Fruit fly (Drosophila melanogaster) whole organism, wandering third instar larva: ENCODE data around the gene CG31205.

Source experiments
- CG32264 ChIP-seq: fragments of 200-800 bp; sonication (Bioruptor generic); optimal IDR thresholded peaks from 2 replicates; lab custom pipeline; 2016; ENCODE audit warnings: missing biosample characterization, missing genetic modification characterization
- CG9705 ChIP-seq: fragments of 200-800 bp; sonication (Bioruptor generic); optimal IDR thresholded peaks from 2 replicates; lab custom pipeline; 2018; ENCODE audit warnings: missing biosample characterization, mild to moderate bottlenecking, missing genetic modification characterization
- CrebA ChIP-seq: fragments of 200-800 bp; sonication (Bioruptor generic); optimal IDR thresholded peaks from 2 replicates; lab custom pipeline; 2016; ENCODE audit warnings: missing biosample characterization, mild to moderate bottlenecking, missing genetic modification characterization, borderline replicate concordance
- Dfd ChIP-seq: fragments of >200 bp; optimal IDR thresholded peaks from 2 replicates; lab custom pipeline; 2017; ENCODE audit warnings: missing biosample characterization, missing genetic modification characterization
- Dif ChIP-seq: fragments of 200-275, 200-300 bp; sonication (Bioruptor generic); optimal IDR thresholded peaks from 2 replicates; lab custom pipeline; 2018; ENCODE audit warnings: missing biosample characterization, missing genetic modification characterization; ENCODE audit not compliant: partially characterized antibody
- GATAd ChIP-seq: sonication (Bioruptor generic); optimal IDR thresholded peaks from 2 replicates; lab custom pipeline; 2016; ENCODE audit warnings: missing biosample characterization, missing genetic modification characterization
- HLH106 ChIP-seq: fragments of 200-800 bp; optimal IDR thresholded peaks from 3 replicates; lab custom pipeline; 2019; ENCODE audit warnings: missing biosample characterization, mild to moderate bottlenecking, missing genetic modification characterization, moderate library complexity
- Hnf4 ChIP-seq: fragments of 200-800 bp; sonication (Bioruptor generic); optimal IDR thresholded peaks from 2 replicates; lab custom pipeline; 2016; ENCODE audit warnings: missing biosample characterization, mild to moderate bottlenecking, missing genetic modification characterization
- Hr78 ChIP-seq: fragments of >200 bp; optimal IDR thresholded peaks from 2 replicates; lab custom pipeline; 2017; ENCODE audit warnings: missing biosample characterization, missing genetic modification characterization
- Hr83 ChIP-seq: fragments of 200-300 bp; sonication (Bioruptor generic); optimal IDR thresholded peaks from 2 replicates; lab custom pipeline; 2016; ENCODE audit warnings: missing biosample characterization, mild to moderate bottlenecking, missing genetic modification characterization, moderate library complexity; ENCODE audit not compliant: poor library complexity, severe bottlenecking
- Jra ChIP-seq: sonication (Bioruptor generic); optimal IDR thresholded peaks from 2 replicates; lab custom pipeline; 2016; ENCODE audit warnings: missing biosample characterization, missing genetic modification characterization
- Mio ChIP-seq: sonication (Bioruptor generic); optimal IDR thresholded peaks from 2 replicates; lab custom pipeline; 2016; ENCODE audit warnings: missing biosample characterization, missing genetic modification characterization
- Myc ChIP-seq: fragments of >200 bp; optimal IDR thresholded peaks from 2 replicates; lab custom pipeline; 2017
- N ChIP-seq: fragments of >200 bp; optimal IDR thresholded peaks from 2 replicates; lab custom pipeline; 2018; ENCODE audit warnings: missing biosample characterization, missing external identifiers, missing genetic modification characterization
- OdsH ChIP-seq: fragments of 200-800 bp; sonication (Bioruptor generic); optimal IDR thresholded peaks from 2 replicates; lab custom pipeline; 2016; ENCODE audit warnings: missing biosample characterization, mild to moderate bottlenecking, missing genetic modification characterization
- Rel ChIP-seq, 2 experiments: fragments of 200-800 bp; sonication (Bioruptor generic) in 1 of 2; optimal IDR thresholded peaks; 2 replicates in 1 of 2; 3 replicates in 1 of 2; lab custom pipeline; 2016 to 2019; ENCODE audit warnings: mild to moderate bottlenecking in 2 of 2, missing biosample characterization in 2 of 2, missing genetic modification characterization in 2 of 2, moderate library complexity in 1 of 2
- Sp1 ChIP-seq: fragments of 200-800 bp; sonication (Bioruptor generic); optimal IDR thresholded peaks from 3 replicates; lab custom pipeline; 2019; ENCODE audit warnings: missing biosample characterization, mild to moderate bottlenecking, missing genetic modification characterization, moderate library complexity
- Vsx2 ChIP-seq: fragments of 200-300, 225-300 bp; sonication (Bioruptor generic); optimal IDR thresholded peaks from 2 replicates; lab custom pipeline; 2018; ENCODE audit warnings: missing biosample characterization, missing genetic modification characterization; ENCODE audit not compliant: partially characterized antibody
- br ChIP-seq: fragments of 200-800 bp; sonication (Bioruptor generic); optimal IDR thresholded peaks from 2 replicates; lab custom pipeline; 2016; ENCODE audit warnings: missing biosample characterization, missing genetic modification characterization
- brk ChIP-seq: fragments of 200-800 bp; sonication (Bioruptor generic); optimal IDR thresholded peaks from 2 replicates; lab custom pipeline; 2016; ENCODE audit warnings: missing biosample characterization, mild to moderate bottlenecking, missing genetic modification characterization
- dl ChIP-seq, 2 experiments: fragments of 175-275, 200-275 bp in 1 of 2; fragments of 200-275 bp in 1 of 2; sonication (Bioruptor generic); optimal IDR thresholded peaks; lab custom pipeline; 2018; ENCODE audit warnings: mild to moderate bottlenecking in 2 of 2, missing biosample characterization in 2 of 2, missing genetic modification characterization in 2 of 2, moderate library complexity in 2 of 2; ENCODE audit not compliant: partially characterized antibody in 2 of 2, insufficient read depth in 1 of 2
- dmrt93B ChIP-seq: fragments of 200-800 bp; sonication (Bioruptor generic); optimal IDR thresholded peaks from 2 replicates; lab custom pipeline; 2018; ENCODE audit warnings: missing biosample characterization, mild to moderate bottlenecking, missing genetic modification characterization
- dsf ChIP-seq: sonication (Bioruptor generic); optimal IDR thresholded peaks from 2 replicates; lab custom pipeline; 2016; ENCODE audit warnings: missing biosample characterization, missing genetic modification characterization, borderline replicate concordance
- ey ChIP-seq: fragments of 200-800 bp; sonication (Bioruptor generic); optimal IDR thresholded peaks from 2 replicates; lab custom pipeline; 2016; ENCODE audit warnings: missing biosample characterization, missing genetic modification characterization
- foxo ChIP-seq, 2 experiments: fragments of 200-800 bp; sonication (Bioruptor generic); optimal IDR thresholded peaks; 2 replicates in 1 of 2; 3 replicates in 1 of 2; lab custom pipeline; 2016 to 2017; ENCODE audit warnings: missing biosample characterization in 2 of 2, missing genetic modification characterization in 2 of 2
- fru ChIP-seq: fragments of 200-800 bp; sonication (Bioruptor generic); optimal IDR thresholded peaks from 3 replicates; lab custom pipeline; 2016; ENCODE audit warnings: missing biosample characterization, mild to moderate bottlenecking, missing genetic modification characterization
- h ChIP-seq: fragments of 200-800 bp; sonication (Bioruptor generic); optimal IDR thresholded peaks from 3 replicates; lab custom pipeline; 2016; ENCODE audit warnings: missing biosample characterization, mild to moderate bottlenecking, missing genetic modification characterization
- jim ChIP-seq: fragments of 175-275, 200-325 bp; sonication (Bioruptor generic); optimal IDR thresholded peaks from 2 replicates; lab custom pipeline; 2016; ENCODE audit warnings: missing biosample characterization, mild to moderate bottlenecking, missing genetic modification characterization
- lola ChIP-seq: fragments of >200 bp; optimal IDR thresholded peaks from 2 replicates; lab custom pipeline; 2017; ENCODE audit warnings: missing biosample characterization, missing genetic modification characterization
- pan ChIP-seq: fragments of >200 bp; optimal IDR thresholded peaks from 2 replicates; lab custom pipeline; 2017
- psq ChIP-seq: fragments of 200-800 bp; sonication (Bioruptor generic); optimal IDR thresholded peaks from 3 replicates; lab custom pipeline; 2017; ENCODE audit warnings: missing biosample characterization, mild to moderate bottlenecking, missing genetic modification characterization, moderate library complexity
- rgr ChIP-seq: fragments of 200-800 bp; sonication (Bioruptor generic); optimal IDR thresholded peaks from 3 replicates; lab custom pipeline; 2016; ENCODE audit warnings: missing biosample characterization, mild to moderate bottlenecking, missing genetic modification characterization
- sage ChIP-seq: fragments of 200-800 bp; sonication (Bioruptor generic); optimal IDR thresholded peaks from 2 replicates; lab custom pipeline; 2016; ENCODE audit warnings: missing biosample characterization, mild to moderate bottlenecking, missing genetic modification characterization
- tai ChIP-seq: sonication (Bioruptor generic); optimal IDR thresholded peaks from 2 replicates; lab custom pipeline; 2016; ENCODE audit warnings: missing biosample characterization, missing genetic modification characterization
- usp ChIP-seq: fragments of >200 bp; optimal IDR thresholded peaks from 2 replicates; lab custom pipeline; 2017; ENCODE audit warnings: missing biosample characterization, missing genetic modification characterization
- woc ChIP-seq: sonication (Bioruptor generic); optimal IDR thresholded peaks from 2 replicates; lab custom pipeline; 2016; ENCODE audit warnings: missing biosample characterization, mild to moderate bottlenecking, missing genetic modification characterization

CG31205 gene

DNA sequence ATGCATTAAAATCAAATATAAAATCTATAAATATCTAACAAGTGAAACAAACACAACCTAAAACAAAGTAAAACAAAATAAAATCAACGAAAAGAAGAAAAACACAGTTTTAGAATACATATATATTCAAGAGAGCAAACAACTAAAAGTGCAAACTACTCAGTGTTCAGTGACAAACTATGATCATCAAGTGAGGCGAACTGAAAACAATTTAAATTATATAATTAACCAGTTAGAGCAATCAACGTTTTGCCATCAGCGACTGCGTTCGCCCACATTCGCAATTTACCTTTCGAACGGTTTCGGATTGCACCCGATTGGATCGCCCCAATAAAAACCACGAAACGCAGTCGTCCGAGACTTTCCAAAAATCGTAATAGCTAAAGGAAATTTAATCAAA is 48.1 kb downstream of the CG31205 start:
- no peak for TF ChIP-seq GATAd (GFP tag; lab: Kevin White, UChicago)
- no peak for TF ChIP-seq Jra (GFP tag; lab: Kevin White, UChicago)
- no peak for TF ChIP-seq OdsH (GFP tag; lab: Kevin White, UChicago)
- TF ChIP-seq Vsx2 = no peak
- no peak for TF ChIP-seq psq
- TF ChIP-seq brk (GFP tag; lab: Kevin White, UChicago) = no peak
- TF ChIP-seq ey = no peak
- TF ChIP-seq dmrt93B = no peak
- no peak for TF ChIP-seq usp (GFP tag; lab: Kevin White, UChicago)
- TF ChIP-seq Sp1 = no peak
- TF ChIP-seq Rel (GFP tag; optimal IDR thresholded peaks at IDR 0.05; lab: Kevin White, UChicago) = no peak
- TF ChIP-seq Rel (tag; optimal IDR thresholded peaks at IDR 0.05; lab: Kevin White, UChicago) = no peak
- TF ChIP-seq lola (GFP tag; lab: Kevin White, UChicago) = no peak
- TF ChIP-seq, all 38 proteins: peak for 0

DNA sequence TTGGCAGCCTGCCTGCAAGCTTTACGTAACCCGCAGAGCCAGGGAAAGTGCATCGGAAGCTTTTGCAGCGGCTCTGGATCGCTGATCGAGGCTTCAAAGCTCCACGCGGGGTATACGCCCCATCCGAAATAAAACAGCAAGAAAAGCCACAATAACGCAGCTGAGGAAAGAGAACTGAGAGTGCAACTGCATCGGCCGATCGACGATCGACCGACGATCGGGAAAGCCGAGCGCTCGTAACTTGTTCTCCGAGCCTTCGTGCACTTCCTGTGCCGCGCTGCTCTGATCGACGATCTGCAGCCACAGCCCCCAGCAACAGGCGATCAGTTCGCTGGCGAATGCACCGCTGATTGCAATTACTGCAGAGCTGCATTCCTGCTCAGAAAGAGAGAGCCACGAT is 48.5 kb downstream of the CG31205 start:
- peak; percentile 33 for TF ChIP-seq Vsx2
- TF ChIP-seq CrebA (GFP tag; lab: Kevin White, UChicago) = peak; percentile 55
- peak; percentile 36 for TF ChIP-seq br
- TF ChIP-seq Mio = no peak
- peak; percentile 31 for TF ChIP-seq Jra (GFP tag; lab: Kevin White, UChicago)
- no peak for TF ChIP-seq pan (lab: Kevin White, UChicago)
- TF ChIP-seq tai (GFP tag; lab: Kevin White, UChicago) = no peak
- peak; percentile 21 for TF ChIP-seq sage (GFP tag; lab: Kevin White, UChicago)
- TF ChIP-seq Rel (GFP tag; optimal IDR thresholded peaks at IDR 0.05; lab: Kevin White, UChicago) = peak; percentile 53
- peak; percentile 58 for TF ChIP-seq Rel (tag; optimal IDR thresholded peaks at IDR 0.05; lab: Kevin White, UChicago)
- TF ChIP-seq Dif (GFP tag; lab: Kevin White, UChicago) = peak; percentile 70
- TF ChIP-seq Hr78 (GFP tag; lab: Kevin White, UChicago) = no peak
- TF ChIP-seq Hr83 (GFP tag; lab: Kevin White, UChicago) = peak; percentile 44
- TF ChIP-seq Hnf4 (GFP tag; lab: Kevin White, UChicago) = peak; percentile 3
- no peak for TF ChIP-seq GATAd (GFP tag; lab: Kevin White, UChicago)
- TF ChIP-seq h (GFP tag; lab: Kevin White, UChicago) = peak; percentile 43
- TF ChIP-seq psq = peak; percentile 65
- TF ChIP-seq CG32264 = no peak
- TF ChIP-seq jim = no peak
- TF ChIP-seq Sp1 = peak; percentile 50
- no peak for TF ChIP-seq Myc (lab: Kevin White, UChicago)
- TF ChIP-seq lola (GFP tag; lab: Kevin White, UChicago) = no peak
- peak in 1 of 2 experiments; percentile 6 for TF ChIP-seq foxo (GFP tag; optimal IDR thresholded peaks at IDR 0.05; lab: Kevin White, UChicago)
- TF ChIP-seq Dfd (GFP tag; lab: Kevin White, UChicago) = no peak
- peak; percentile 3 for TF ChIP-seq woc (GFP tag; lab: Kevin White, UChicago)
- TF ChIP-seq CG9705 (GFP tag; lab: Kevin White, UChicago) = no peak
- peak; percentile 42 for TF ChIP-seq rgr (GFP tag; lab: Kevin White, UChicago)
- no peak for TF ChIP-seq dmrt93B
- no peak for TF ChIP-seq usp (GFP tag; lab: Kevin White, UChicago)
- TF ChIP-seq fru (GFP tag; lab: Kevin White, UChicago) = peak; percentile 59
- no peak for TF ChIP-seq N
- peak; percentile 7 for TF ChIP-seq ey
- peak; percentile 17 for TF ChIP-seq dsf (GFP tag; lab: Kevin White, UChicago)

DNA sequence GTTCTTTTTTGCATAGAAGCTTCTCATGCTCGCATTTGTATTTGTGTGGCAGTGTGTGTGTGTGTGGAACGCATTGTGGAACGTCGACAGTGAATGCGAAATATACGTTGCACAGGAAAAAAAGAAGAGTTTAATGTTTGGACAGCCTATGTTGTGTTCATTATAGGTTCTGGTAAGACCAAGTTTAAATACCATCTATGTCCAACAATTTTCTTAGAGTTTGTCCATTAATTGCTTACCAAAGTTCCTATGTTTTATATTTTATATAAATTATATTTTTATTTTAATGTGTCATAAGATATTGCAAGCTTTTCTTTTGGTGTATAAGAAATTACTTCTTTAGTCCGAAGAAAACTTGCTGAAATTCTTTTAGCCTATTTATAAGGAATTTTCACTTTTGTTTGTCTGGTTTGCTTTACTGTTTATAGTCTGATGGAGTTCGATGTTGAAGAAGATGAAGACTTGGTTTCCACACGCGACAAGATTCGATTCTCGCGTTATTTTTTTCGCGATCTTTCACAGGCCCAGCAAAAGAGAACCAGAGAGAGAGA is 50.7 kb downstream of the CG31205 start:
- no peak for TF ChIP-seq Dfd (GFP tag; lab: Kevin White, UChicago)
- TF ChIP-seq dl (GFP tag; optimal IDR thresholded peaks at IDR 0.05; lab: Kevin White, UChicago; ENCODE audit: insufficient read depth in 1 of 2, partially characterized antibody in 2 of 2) = no peak
- peak in 1 of 2 experiments; percentile 91 for TF ChIP-seq foxo (GFP tag; optimal IDR thresholded peaks at IDR 0.05; lab: Kevin White, UChicago)
- peak; percentile 6 for TF ChIP-seq Hnf4 (GFP tag; lab: Kevin White, UChicago)
- peak; percentile 71 for TF ChIP-seq OdsH (GFP tag; lab: Kevin White, UChicago)
- TF ChIP-seq woc (GFP tag; lab: Kevin White, UChicago) = peak; percentile 48
- TF ChIP-seq dmrt93B = peak; percentile 82
- TF ChIP-seq br = peak; percentile 58
- TF ChIP-seq CG9705 (GFP tag; lab: Kevin White, UChicago) = peak; percentile 67
- TF ChIP-seq Jra (GFP tag; lab: Kevin White, UChicago) = no peak
- TF ChIP-seq Dif (GFP tag; lab: Kevin White, UChicago) = no peak
- TF ChIP-seq ey = peak; percentile 72
- peak; percentile 82 for TF ChIP-seq fru (GFP tag; lab: Kevin White, UChicago)
- no peak for TF ChIP-seq jim
- TF ChIP-seq h (GFP tag; lab: Kevin White, UChicago) = peak; percentile 78
- TF ChIP-seq dsf (GFP tag; lab: Kevin White, UChicago) = no peak
- peak; percentile 89 for TF ChIP-seq Sp1
- TF ChIP-seq psq = peak; percentile 79
- TF ChIP-seq rgr (GFP tag; lab: Kevin White, UChicago) = peak; percentile 91
- TF ChIP-seq Rel (GFP tag; optimal IDR thresholded peaks at IDR 0.05; lab: Kevin White, UChicago) = no peak
- TF ChIP-seq Rel (tag; optimal IDR thresholded peaks at IDR 0.05; lab: Kevin White, UChicago) = peak; percentile 36
- peak; percentile 89 for TF ChIP-seq HLH106 (tag; lab: Kevin White, UChicago)
- peak; percentile 56 for TF ChIP-seq sage (GFP tag; lab: Kevin White, UChicago)
- TF ChIP-seq Hr78 (GFP tag; lab: Kevin White, UChicago) = no peak
